Fruit fly (Drosophila melanogaster) whole organism: ENCODE results near the gene CG3679.

Experiments
- CG8478 ChIP-seq: fragments of >200 bp; optimal IDR thresholded peaks from 2 replicates; lab custom pipeline; 2018; ENCODE audit warnings: inconsistent platforms
- Dll ChIP-seq: fragments of >200 bp; optimal IDR thresholded peaks from 2 replicates; lab custom pipeline; 2017
- pan ChIP-seq: fragments of >200 bp; optimal IDR thresholded peaks from 2 replicates; lab custom pipeline; 2017
- psq ChIP-seq: fragments of >200 bp; optimal IDR thresholded peaks from 2 replicates; lab custom pipeline; 2017
- usp ChIP-seq: fragments of >200 bp; optimal IDR thresholded peaks from 2 replicates; lab custom pipeline; 2017; ENCODE audit warnings: missing biosample characterization, missing genetic modification characterization, mixed read lengths

- no peak for TF ChIP-seq usp (GFP tag; lab: Kevin White, UChicago)
- TF ChIP-seq psq (lab: Kevin White, UChicago), result no peak
- TF ChIP-seq CG8478 (lab: Kevin White, UChicago), result no peak
- TF ChIP-seq pan, result no peak
- no peak for TF ChIP-seq Dll (lab: Kevin White, UChicago)
These were observed 15.1 kb upstream of the CG3679 start, which contains the start of the genes CG32576 and caz for dm6 chrX:16288492-16288964.
